Fruit fly (Drosophila melanogaster) whole organism, embryonic: ENCODE data around the gene AstC.
A peak's percentile ranks its signal among the peaks of the same experiment; 100 is the strongest.

Source experiments
- Atf3 ChIP-seq: fragments of 200-800 bp; sonication (Bioruptor generic); optimal IDR thresholded peaks from 3 replicates; lab custom pipeline; 2016; ENCODE audit warnings: missing biosample characterization, missing genetic modification characterization
- CG11247 ChIP-seq: fragments of 200-800 bp; sonication (Bioruptor generic); IDR thresholded peaks from 2 replicates; pipeline ENCODE4 v1.3.6; 2022; ENCODE audit warnings: missing biosample characterization, missing genetic modification characterization
- CG11695 ChIP-seq: fragments of 200-800 bp; sonication (Bioruptor generic); IDR thresholded peaks from 3 replicates; pipeline ENCODE4 v1.3.6; 2022; ENCODE audit warnings: missing biosample characterization, missing genetic modification characterization
- CG13123 ChIP-seq: fragments of 200-800 bp; sonication (Bioruptor generic); optimal IDR thresholded peaks from 2 replicates; lab custom pipeline; 2016; ENCODE audit warnings: missing biosample characterization, missing genetic modification characterization
- CG13424 ChIP-seq: fragments of 200-800 bp; sonication (Bioruptor generic); optimal IDR thresholded peaks from 2 replicates; lab custom pipeline; 2019; ENCODE audit warnings: missing biosample characterization, mild to moderate bottlenecking, missing genetic modification characterization, moderate library complexity
- CG13775 ChIP-seq: fragments of 200-800 bp; sonication (Bioruptor generic); optimal IDR thresholded peaks from 3 replicates; lab custom pipeline; 2017; ENCODE audit warnings: missing biosample characterization, mild to moderate bottlenecking, missing genetic modification characterization
- CG14014 ChIP-seq: fragments of 200-800 bp; sonication (Bioruptor generic); IDR thresholded peaks from 2 replicates; pipeline ENCODE4 v1.3.6; 2022; ENCODE audit warnings: missing biosample characterization, missing genetic modification characterization
- CG17385 ChIP-seq: fragments of 200-800 bp; sonication (Bioruptor generic); optimal IDR thresholded peaks from 3 replicates; lab custom pipeline; 2018; ENCODE audit warnings: missing biosample characterization, mild to moderate bottlenecking, missing genetic modification characterization
- CG17829 ChIP-seq: fragments of 200-800 bp; optimal IDR thresholded peaks from 2 replicates; lab custom pipeline; 2019; ENCODE audit warnings: missing biosample characterization, mild to moderate bottlenecking, missing genetic modification characterization, moderate library complexity
- CG2116 ChIP-seq: fragments of 200-800 bp; sonication (Bioruptor generic); optimal IDR thresholded peaks from 3 replicates; lab custom pipeline; 2018; ENCODE audit warnings: missing biosample characterization, mild to moderate bottlenecking, missing genetic modification characterization
- CG30431 ChIP-seq: fragments of 200-800 bp; sonication (Bioruptor generic); optimal IDR thresholded peaks from 2 replicates; lab custom pipeline; 2017; ENCODE audit warnings: missing biosample characterization, missing genetic modification characterization
- CG3065 ChIP-seq: fragments of 200-800 bp; sonication (Bioruptor generic); optimal IDR thresholded peaks from 2 replicates; lab custom pipeline; 2016; ENCODE audit warnings: missing biosample characterization, missing genetic modification characterization
- CG31224 ChIP-seq: fragments of 200-800 bp; sonication (Bioruptor generic); IDR thresholded peaks from 2 replicates; pipeline ENCODE4 v1.3.6; 2022; ENCODE audit warnings: missing biosample characterization, missing genetic modification characterization
- CG31388 ChIP-seq: fragments of 200-800 bp; sonication (Bioruptor generic); optimal IDR thresholded peaks from 2 replicates; lab custom pipeline; 2016; ENCODE audit warnings: missing biosample characterization, missing genetic modification characterization
- CG4707 ChIP-seq: fragments of 200-800 bp; sonication (Bioruptor generic); optimal IDR thresholded peaks from 2 replicates; lab custom pipeline; 2018; ENCODE audit warnings: missing biosample characterization, mild to moderate bottlenecking, missing genetic modification characterization, moderate library complexity
- CG5180 ChIP-seq: fragments of 200-800 bp; sonication (Bioruptor generic); optimal IDR thresholded peaks from 3 replicates; lab custom pipeline; 2017; ENCODE audit warnings: missing biosample characterization, missing genetic modification characterization, mild to moderate bottlenecking, moderate library complexity, missing genetic modification reagents
- CG6175 ChIP-seq: fragments of 200-800 bp; sonication (Bioruptor generic); IDR thresholded peaks from 3 replicates; pipeline ENCODE4 v1.3.6; 2022; ENCODE audit warnings: missing biosample characterization, missing genetic modification characterization
- CG6854 ChIP-seq: fragments of 200-800 bp; sonication (Bioruptor generic); optimal IDR thresholded peaks from 3 replicates; lab custom pipeline; 2017; ENCODE audit warnings: missing biosample characterization, mild to moderate bottlenecking, missing genetic modification characterization
- CG7271 ChIP-seq: fragments of 200-800 bp; sonication (Bioruptor generic); optimal IDR thresholded peaks from 2 replicates; lab custom pipeline; 2018; ENCODE audit warnings: missing biosample characterization, mild to moderate bottlenecking, missing genetic modification characterization, moderate library complexity
- CG7963 ChIP-seq: fragments of 200-800 bp; sonication (Bioruptor generic); IDR thresholded peaks from 3 replicates; pipeline ENCODE4 v1.3.6; 2022; ENCODE audit warnings: missing biosample characterization, missing genetic modification characterization; ENCODE audit not compliant: partially characterized antibody
- CG9876 ChIP-seq: fragments of 200-800 bp; sonication (Bioruptor generic); optimal IDR thresholded peaks from 2 replicates; lab custom pipeline; 2016; ENCODE audit warnings: missing biosample characterization, missing genetic modification characterization
- Chrac-16 ChIP-seq: fragments of 200-800 bp; sonication (Bioruptor generic); optimal IDR thresholded peaks from 3 replicates; lab custom pipeline; 2016; ENCODE audit warnings: missing biosample characterization, missing genetic modification characterization
- Doc2 ChIP-seq: fragments of 200-800 bp; sonication (Bioruptor generic); IDR thresholded peaks from 2 replicates; pipeline ENCODE4 v1.3.6; 2022; ENCODE audit warnings: missing biosample characterization, missing genetic modification characterization
- Gsc ChIP-seq: fragments of 200-800 bp; sonication (Bioruptor generic); IDR thresholded peaks from 2 replicates; pipeline ENCODE4 v1.3.6; 2022; ENCODE audit warnings: missing biosample characterization, missing genetic modification characterization
- HLH54F ChIP-seq: fragments of 200-800 bp; sonication (Bioruptor generic); optimal IDR thresholded peaks from 3 replicates; lab custom pipeline; 2016; ENCODE audit warnings: missing biosample characterization, missing genetic modification characterization
- HmgD ChIP-seq: fragments of 200-800 bp; sonication (Bioruptor generic); optimal IDR thresholded peaks from 3 replicates; lab custom pipeline; 2016; ENCODE audit warnings: missing biosample characterization, missing genetic modification characterization
- Hr78 ChIP-seq, 2 experiments: fragments of 200-800 bp in 1 of 2; fragments of >200 bp in 1 of 2; sonication (Bioruptor generic) in 1 of 2; optimal IDR thresholded peaks; 2 replicates each; lab custom pipeline; 2017 to 2019; ENCODE audit warnings: missing biosample characterization in 2 of 2, missing genetic modification characterization in 2 of 2, mild to moderate bottlenecking in 1 of 2, moderate library complexity in 1 of 2
- Side ChIP-seq: fragments of 200-800 bp; sonication (Bioruptor generic); optimal IDR thresholded peaks from 2 replicates; lab custom pipeline; 2016; ENCODE audit warnings: missing biosample characterization, missing genetic modification characterization
- Taf1 ChIP-seq: fragments of 200-800 bp; sonication (Bioruptor generic); IDR thresholded peaks from 2 replicates; pipeline ENCODE4 v1.3.6; 2022; ENCODE audit warnings: missing biosample characterization, missing genetic modification characterization
- Vsx1 ChIP-seq: fragments of 200-800 bp; sonication (Bioruptor generic); optimal IDR thresholded peaks from 2 replicates; lab custom pipeline; 2017; ENCODE audit warnings: missing biosample characterization, mild to moderate bottlenecking, missing genetic modification characterization, missing genetic modification reagents
- YL-1 ChIP-seq: fragments of 200-800 bp; sonication (Bioruptor generic); optimal IDR thresholded peaks from 3 replicates; lab custom pipeline; 2017; ENCODE audit warnings: missing biosample characterization, mild to moderate bottlenecking, missing genetic modification characterization
- aop ChIP-seq: fragments of 200-800 bp; sonication (Bioruptor generic); IDR thresholded peaks from 2 replicates; pipeline ENCODE4 v1.3.6; 2022; ENCODE audit warnings: missing biosample characterization, missing genetic modification characterization
- ash1 ChIP-seq: fragments of 200-800 bp; sonication (Bioruptor generic); optimal IDR thresholded peaks from 2 replicates; lab custom pipeline; 2018; ENCODE audit warnings: missing biosample characterization, mild to moderate bottlenecking, missing genetic modification characterization
- bab2 ChIP-seq: fragments of 200-800 bp; sonication (Bioruptor generic); optimal IDR thresholded peaks from 2 replicates; lab custom pipeline; 2016; ENCODE audit warnings: missing biosample characterization, missing genetic modification characterization
- br ChIP-seq: fragments of >200 bp; optimal IDR thresholded peaks from 2 replicates; lab custom pipeline; 2017
- crol ChIP-seq: fragments of 200-800 bp; sonication (Bioruptor generic); IDR thresholded peaks from 2 replicates; pipeline ENCODE4 v1.3.6; 2022; ENCODE audit warnings: missing biosample characterization, missing genetic modification characterization
- eyg ChIP-seq: fragments of 200-800 bp; sonication (Bioruptor generic); optimal IDR thresholded peaks from 3 replicates; lab custom pipeline; 2016; ENCODE audit warnings: missing biosample characterization, missing genetic modification characterization
- gem ChIP-seq: fragments of 200-800 bp; sonication (Bioruptor generic); optimal IDR thresholded peaks from 2 replicates; lab custom pipeline; 2019; ENCODE audit warnings: missing biosample characterization, mild to moderate bottlenecking, missing genetic modification characterization, moderate library complexity
- ham ChIP-seq: fragments of 200-800 bp; sonication (Bioruptor generic); IDR thresholded peaks from 2 replicates; pipeline ENCODE4 v1.3.6; 2022; ENCODE audit warnings: missing biosample characterization, missing genetic modification characterization
- hkb ChIP-seq, 2 experiments: fragments of 200-800 bp in 1 of 2; fragments of >200 bp in 1 of 2; sonication (Bioruptor generic) in 1 of 2; IDR thresholded peaks in 1 of 2; optimal IDR thresholded peaks in 1 of 2; 2 replicates each; pipeline versions ENCODE4 v1.3.6 to Lab custom; 2017 to 2022; ENCODE audit warnings: missing biosample characterization in 1 of 2, missing genetic modification characterization in 1 of 2
- ind ChIP-seq: fragments of 200-800 bp; sonication (Bioruptor generic); optimal IDR thresholded peaks from 3 replicates; lab custom pipeline; 2016; ENCODE audit warnings: missing biosample characterization, missing genetic modification characterization
- org-1 ChIP-seq: fragments of 200-800 bp; sonication (Bioruptor generic); optimal IDR thresholded peaks from 2 replicates; lab custom pipeline; 2017; ENCODE audit warnings: missing biosample characterization, missing genetic modification characterization
- pzg ChIP-seq: fragments of 200-800 bp; sonication (Bioruptor generic); optimal IDR thresholded peaks from 3 replicates; lab custom pipeline; 2018; ENCODE audit warnings: missing biosample characterization, mild to moderate bottlenecking, missing genetic modification characterization, moderate library complexity
- row ChIP-seq: fragments of 200-800 bp; sonication (Bioruptor generic); IDR thresholded peaks from 3 replicates; pipeline ENCODE4 v1.3.6; 2022; ENCODE audit warnings: missing biosample characterization, missing genetic modification characterization
- sens-2 ChIP-seq: fragments of 200-800 bp; sonication (Bioruptor generic); IDR thresholded peaks from 2 replicates; pipeline ENCODE4 v1.3.6; 2022; ENCODE audit warnings: missing biosample characterization, missing genetic modification characterization
- sisA ChIP-seq: fragments of 200-800 bp; sonication (Bioruptor generic); IDR thresholded peaks from 2 replicates; pipeline ENCODE4 v1.3.6; 2022; ENCODE audit warnings: missing biosample characterization, missing genetic modification characterization
- sob ChIP-seq: fragments of 200-800 bp; sonication (Bioruptor generic); IDR thresholded peaks from 2 replicates; pipeline ENCODE4 v1.3.6; 2022; ENCODE audit warnings: missing biosample characterization, missing genetic modification characterization
- vfl ChIP-seq: fragments of 200-800 bp; sonication (Bioruptor generic); optimal IDR thresholded peaks from 2 replicates; lab custom pipeline; 2016; ENCODE audit warnings: missing biosample characterization, missing genetic modification characterization
- wdn ChIP-seq: fragments of 200-800 bp; sonication (Bioruptor generic); IDR thresholded peaks from 2 replicates; pipeline ENCODE4 v1.3.6; 2022; ENCODE audit warnings: missing biosample characterization, missing genetic modification characterization
- wor ChIP-seq: fragments of 200-800 bp; sonication (Bioruptor generic); IDR thresholded peaks from 2 replicates; pipeline ENCODE4 v1.3.6; 2022; ENCODE audit warnings: missing biosample characterization, missing genetic modification characterization
- zen2 ChIP-seq: fragments of 200-800 bp; sonication (Bioruptor generic); IDR thresholded peaks from 3 replicates; pipeline ENCODE4 v1.3.6; 2022; ENCODE audit warnings: missing biosample characterization, missing genetic modification characterization; ENCODE audit not compliant: partially characterized antibody

The AstC gene

dm6 chr2L:11106562-11106962 is 25.4 kb upstream of the AstC start, which contains the start of gene Reps (continued):
- peak; percentile 15; the same call in 1 of the 3 replicates for TF ChIP-seq zen2 (GFP tag; lab: Robert Waterston, UW)
- peak; percentile 98 for TF ChIP-seq CG3065 (GFP tag; lab: Kevin White, UChicago)
- peak; percentile 95 for TF ChIP-seq CG17385 (GFP tag; lab: Kevin White, UChicago)
- peak; percentile 98 for TF ChIP-seq YL-1 (GFP tag; lab: Kevin White, UChicago)
- TF ChIP-seq hkb (optimal IDR thresholded peaks at IDR 0.05; lab: Kevin White, UChicago), result peak; percentile 91
- peak; percentile 99 for TF ChIP-seq hkb (GFP tag; IDR thresholded peaks at IDR 0.05; lab: Robert Waterston, UW)
- peak; percentile 98 for TF ChIP-seq sens-2 (GFP tag; lab: Robert Waterston, UW)
- no peak for TF ChIP-seq Hr78 (GFP tag; optimal IDR thresholded peaks at IDR 0.05; lab: Kevin White, UChicago)
- TF ChIP-seq CG17829 (tag; lab: Kevin White, UChicago), result peak; percentile 99
- peak; percentile 97 for TF ChIP-seq vfl (GFP tag; lab: Kevin White, UChicago)
- TF ChIP-seq Side (GFP tag; lab: Kevin White, UChicago), result peak; percentile 96
- TF ChIP-seq Atf3, result peak; percentile 99
- peak; percentile 96 for TF ChIP-seq CG9876 (GFP tag; lab: Kevin White, UChicago)
- peak; percentile 99 for TF ChIP-seq sisA
- peak; percentile 98 for TF ChIP-seq wor (GFP tag; lab: Robert Waterston, UW)
- TF ChIP-seq CG13123 (GFP tag; lab: Kevin White, UChicago), result peak; percentile 97
- TF ChIP-seq bab2 (GFP tag; lab: Kevin White, UChicago), result peak; percentile 98
- peak; percentile 99 for TF ChIP-seq CG30431 (GFP tag; lab: Kevin White, UChicago)
- peak; percentile 91 for TF ChIP-seq aop (GFP tag; lab: Robert Waterston, UW)
- peak; percentile 96 for TF ChIP-seq HmgD
- peak; percentile 57 for TF ChIP-seq ash1
- TF ChIP-seq CG7271 (tag; lab: Kevin White, UChicago), result peak; percentile 98
- peak; percentile 97 for TF ChIP-seq CG31224 (GFP tag; lab: Robert Waterston, UW)
- TF ChIP-seq CG5180 (GFP tag; lab: Kevin White, UChicago), result peak; percentile 89
- TF ChIP-seq CG6854 (GFP tag; lab: Kevin White, UChicago), result peak; percentile 97
- peak; percentile 99 for TF ChIP-seq Chrac-16 (GFP tag; lab: Kevin White, UChicago)
- TF ChIP-seq wdn (GFP tag; lab: Robert Waterston, UW), result peak; percentile 99
- peak; percentile 92 for TF ChIP-seq eyg (GFP tag; lab: Kevin White, UChicago)
- peak; percentile 98 for TF ChIP-seq HLH54F (GFP tag; lab: Kevin White, UChicago)
- TF ChIP-seq Gsc (GFP tag; lab: Robert Waterston, UW), result peak; percentile 98
- TF ChIP-seq CG14014 (GFP tag; lab: Robert Waterston, UW), result peak; percentile 98
- TF ChIP-seq pzg, result peak; percentile 89
- peak; percentile 96 for TF ChIP-seq Doc2 (GFP tag; lab: Robert Waterston, UW)
- peak; percentile 90 for TF ChIP-seq CG4707 (GFP tag; lab: Kevin White, UChicago)
- peak; percentile 97 for TF ChIP-seq CG6175 (GFP tag; lab: Robert Waterston, UW)
- peak; percentile 99 for TF ChIP-seq row
- TF ChIP-seq Taf1, result peak; percentile 97
- peak; percentile 99 for TF ChIP-seq ind
- TF ChIP-seq CG2116 (GFP tag; lab: Kevin White, UChicago), result peak; percentile 94
- no peak for TF ChIP-seq br (lab: Kevin White, UChicago)
- TF ChIP-seq gem, result peak; percentile 99
- no peak for TF ChIP-seq Vsx1 (GFP tag; lab: Kevin White, UChicago)
- TF ChIP-seq ham (GFP tag; lab: Robert Waterston, UW), result peak; percentile 95
- peak; percentile 100 for TF ChIP-seq CG13775 (GFP tag; lab: Kevin White, UChicago)
- TF ChIP-seq CG11247 (GFP tag; lab: Robert Waterston, UW), result peak; percentile 99
- peak; percentile 99 for TF ChIP-seq CG11695 (GFP tag; lab: Robert Waterston, UW)
- peak; percentile 82 for TF ChIP-seq crol (GFP tag; lab: Robert Waterston, UW)
- peak; percentile 95 for TF ChIP-seq org-1 (GFP tag; lab: Kevin White, UChicago)
- peak; percentile 97 for TF ChIP-seq CG31388 (GFP tag; lab: Kevin White, UChicago)
- TF ChIP-seq CG7963 (GFP tag; lab: Robert Waterston, UW), result peak; percentile 60; the same call in 2 of the 3 replicates
- peak; percentile 99 for TF ChIP-seq sob (GFP tag; lab: Robert Waterston, UW)
- TF ChIP-seq CG13424 (tag; lab: Kevin White, UChicago), result peak; percentile 98
